Fruit fly (Drosophila melanogaster): Measurements from ENCODE around the gene snu.

DNA sequence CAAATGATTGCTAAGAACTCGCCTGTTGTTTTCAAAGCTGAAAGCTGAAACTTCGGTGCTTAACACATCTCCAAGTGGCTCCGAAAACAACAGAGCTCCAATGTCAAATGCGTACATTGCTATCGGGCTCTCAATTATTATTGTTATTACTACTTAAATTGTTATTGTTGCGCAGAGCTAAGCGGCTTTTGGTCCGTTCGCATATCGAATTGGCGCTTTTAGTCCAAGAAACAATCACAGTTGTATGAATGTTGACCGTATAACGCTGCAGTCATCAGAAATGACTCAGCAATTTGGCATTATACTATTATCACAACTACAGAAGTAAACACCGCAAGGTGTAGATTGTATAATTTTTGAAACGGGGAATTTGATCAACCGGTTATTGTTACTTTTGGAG, 10.7 kb downstream of the snu start:
- no peak for TF ChIP-seq Dll (optimal IDR thresholded peaks at IDR 0.05)
- TF ChIP-seq CG8478 (optimal IDR thresholded peaks at IDR 0.05): no peak
